Worm (Caenorhabditis elegans) whole organism, L4/young adult: ENCODE results near the gene srh-99.

Experiments used
- dao-5 ChIP-seq: sonication (generic microtip); optimal IDR thresholded peaks from 2 replicates; lab custom pipeline; 2016; ENCODE audit warnings: missing genotype, missing genetic modification characterization, moderate library complexity, missing compliant biosample characterization
- him-1 ChIP-seq: sonication (generic microtip); optimal IDR thresholded peaks from 2 replicates; lab custom pipeline; 2016; ENCODE audit warnings: missing genotype, missing genetic modification reagents, missing genetic modification characterization, missing compliant biosample characterization

DNA sequence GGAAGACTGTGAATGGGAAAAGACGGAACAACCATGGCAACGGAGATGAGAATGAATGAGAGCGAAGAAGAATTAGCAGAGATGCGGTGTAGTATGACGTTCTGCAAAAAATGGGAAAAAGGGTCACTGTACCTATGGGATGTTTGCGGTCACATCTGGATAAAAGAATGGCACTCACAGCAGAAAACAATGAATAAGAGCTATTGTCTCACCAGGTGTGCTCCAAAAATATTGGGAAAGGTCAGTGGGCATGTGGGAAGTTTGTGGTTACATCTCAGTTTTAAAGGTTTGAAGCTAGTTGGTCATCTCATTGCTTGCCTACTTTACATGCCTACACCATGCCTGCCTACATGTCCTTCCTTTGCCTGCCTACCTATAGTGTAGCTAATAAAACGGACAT is 34.3 kb upstream of the srh-99 start, which contains the start of gene fbxb-91:
- TF ChIP-seq dao-5 (tag; lab: Kevin White, UChicago) (no peak), him-1 (no peak)
